Fruit fly (Drosophila melanogaster) whole organism: Measurements from ENCODE around the gene ftz-f1.

ENCODE experiments used
- CG8478 ChIP-seq: fragments of >200 bp; optimal IDR thresholded peaks from 2 replicates; lab custom pipeline; 2018; ENCODE audit warnings: inconsistent platforms
- Dll ChIP-seq: fragments of >200 bp; optimal IDR thresholded peaks from 2 replicates; lab custom pipeline; 2017
- EcR ChIP-seq, 2 experiments: fragments of >200 bp; optimal IDR thresholded peaks; 2 replicates each; lab custom pipeline; 2017; ENCODE audit warnings: missing biosample characterization in 2 of 2, missing genetic modification characterization in 2 of 2, missing genetic modification reagents in 2 of 2
- pan ChIP-seq: fragments of >200 bp; optimal IDR thresholded peaks from 2 replicates; lab custom pipeline; 2017
- psq ChIP-seq: fragments of >200 bp; optimal IDR thresholded peaks from 2 replicates; lab custom pipeline; 2017
- usp ChIP-seq: fragments of >200 bp; optimal IDR thresholded peaks from 2 replicates; lab custom pipeline; 2017; ENCODE audit warnings: missing biosample characterization, missing genetic modification characterization, mixed read lengths

ftz-f1 gene

dm6 chr3L:18763486-18764436, 37.3 kb downstream of the ftz-f1 start:
- TF ChIP-seq usp (GFP tag; lab: Kevin White, UChicago) (no peak), EcR (GFP tag; optimal IDR thresholded peaks at IDR 0.05; lab: Kevin White, UChicago) (no peak), psq (lab: Kevin White, UChicago) (no peak), Dll (lab: Kevin White, UChicago) (no peak), pan (lab: Kevin White, UChicago) (no peak), CG8478 (no peak)

dm6 chr3L:18761728-18762127, 39.4 kb downstream of the ftz-f1 start:
- TF ChIP-seq usp (GFP tag; lab: Kevin White, UChicago) (no peak), EcR (GFP tag; optimal IDR thresholded peaks at IDR 0.05; lab: Kevin White, UChicago) (no peak), psq (lab: Kevin White, UChicago) (no peak), pan (lab: Kevin White, UChicago) (no peak), CG8478 (no peak), Dll (lab: Kevin White, UChicago) (no peak)

- TF ChIP-seq pan (lab: Kevin White, UChicago) (no peak), Dll (lab: Kevin White, UChicago) (peak; percentile 7), usp (GFP tag; lab: Kevin White, UChicago) (no peak), psq (lab: Kevin White, UChicago) (no peak), CG8478 (no peak), EcR (GFP tag; optimal IDR thresholded peaks at IDR 0.05; lab: Kevin White, UChicago) (no peak)
These were observed 40.6 kb downstream of the ftz-f1 start for dm6 chr3L:18760421-18761045.

dm6 chr3L:18758894-18759569, 42.1 kb downstream of the ftz-f1 start:
- TF ChIP-seq Dll (lab: Kevin White, UChicago) (peak; percentile 82), usp (GFP tag; lab: Kevin White, UChicago) (no peak), CG8478 (peak; percentile 96), pan (lab: Kevin White, UChicago) (no peak)

dm6 chr3L:18757079-18757815, 43.9 kb downstream of the ftz-f1 start:
- TF ChIP-seq usp (GFP tag; lab: Kevin White, UChicago) (no peak), pan (lab: Kevin White, UChicago) (no peak), Dll (lab: Kevin White, UChicago) (no peak), EcR (GFP tag; optimal IDR thresholded peaks at IDR 0.05; lab: Kevin White, UChicago) (no peak), psq (lab: Kevin White, UChicago) (no peak), CG8478 (no peak)

dm6 chr3L:18756293-18756887, 44.7 kb downstream of the ftz-f1 start:
- TF ChIP-seq CG8478 (no peak), EcR (GFP tag; optimal IDR thresholded peaks at IDR 0.05; lab: Kevin White, UChicago) (no peak), psq (lab: Kevin White, UChicago) (no peak), Dll (lab: Kevin White, UChicago) (no peak), usp (GFP tag; lab: Kevin White, UChicago) (no peak), pan (lab: Kevin White, UChicago) (no peak)

dm6 chr3L:18753827-18754226, 47.3 kb downstream of the ftz-f1 start:
- TF ChIP-seq EcR (GFP tag; optimal IDR thresholded peaks at IDR 0.05; lab: Kevin White, UChicago) (no peak), pan (lab: Kevin White, UChicago) (no peak), usp (GFP tag; lab: Kevin White, UChicago) (no peak)

dm6 chr3L:18749807-18750206, 51.3 kb downstream of the ftz-f1 start:
- TF ChIP-seq pan (lab: Kevin White, UChicago): no peak
- no peak for TF ChIP-seq CG8478
- TF ChIP-seq usp (GFP tag; lab: Kevin White, UChicago): no peak
- no peak for TF ChIP-seq psq (lab: Kevin White, UChicago)
- no peak for TF ChIP-seq EcR (GFP tag; optimal IDR thresholded peaks at IDR 0.05; lab: Kevin White, UChicago)

- TF ChIP-seq pan (lab: Kevin White, UChicago) (no peak), CG8478 (no peak), EcR (GFP tag; optimal IDR thresholded peaks at IDR 0.05; lab: Kevin White, UChicago) (no peak), Dll (lab: Kevin White, UChicago) (no peak), psq (lab: Kevin White, UChicago) (no peak), usp (GFP tag; lab: Kevin White, UChicago) (no peak)
These were observed 53.0 kb downstream of the ftz-f1 start, which contains the start of the genes Nufip and Atg3 for dm6 chr3L:18747953-18748756. Gene Nufip, minus strand, starts transcription at chr3L:18748367. Gene Atg3, plus strand, starts transcription at chr3L:18748687.

- TF ChIP-seq psq (lab: Kevin White, UChicago) (no peak), Dll (lab: Kevin White, UChicago) (no peak), pan (lab: Kevin White, UChicago) (no peak), CG8478 (no peak), usp (GFP tag; lab: Kevin White, UChicago) (no peak), EcR (GFP tag; optimal IDR thresholded peaks at IDR 0.05; lab: Kevin White, UChicago) (no peak)
These were observed 54.9 kb downstream of the ftz-f1 start for dm6 chr3L:18746169-18746568.
